Worm (Caenorhabditis elegans): ENCODE measurements around the gene Y6E2A.7.

DNA sequence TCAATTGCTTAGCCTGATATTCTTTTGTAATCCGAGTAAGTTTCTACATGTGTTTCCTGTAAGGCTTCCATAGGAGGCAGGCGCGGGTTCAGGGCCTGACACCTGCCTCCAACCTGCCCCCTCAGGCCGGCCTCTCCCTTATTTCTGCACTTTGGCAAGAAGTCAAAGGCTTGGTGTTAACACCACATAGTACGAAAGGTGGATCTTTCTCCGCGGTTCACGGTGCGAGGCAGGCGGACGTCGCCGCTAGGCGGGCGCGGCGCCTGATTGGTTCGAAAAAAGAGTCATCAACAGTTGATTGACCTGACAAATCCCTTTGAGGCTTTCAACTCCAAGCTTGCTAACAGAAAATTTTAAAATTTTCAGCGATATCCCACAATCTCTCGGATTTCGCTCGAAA is 44.8 kb upstream of the Y6E2A.7 start:
- no peak for TF ChIP-seq him-1 (tag; optimal IDR thresholded peaks at IDR 0.05)
- TF ChIP-seq W03F9.2 (tag; optimal IDR thresholded peaks at IDR 0.05) = no peak

Measured in whole organism, L4/young adult.